Fruit fly (Drosophila melanogaster): ENCODE data around the gene Vha26.

Vha26 gene

DNA sequence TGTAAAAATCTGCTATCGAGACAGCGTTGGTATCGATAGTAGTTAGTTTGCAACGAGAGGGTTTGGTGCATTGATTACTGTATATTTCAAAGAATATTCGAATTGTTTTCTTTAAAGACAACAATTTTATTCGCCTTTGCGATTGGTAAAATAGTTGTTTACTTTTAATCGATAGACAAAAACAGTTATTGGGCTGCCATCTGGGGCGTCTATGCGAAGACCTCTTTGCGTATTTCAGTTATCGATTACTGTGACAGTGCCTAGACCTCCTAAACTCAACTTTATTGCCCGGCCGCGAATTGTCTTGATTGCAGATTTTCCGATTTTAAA is 21.5 kb downstream of the Vha26 start, which contains the start of gene Atu (continued):
- TF ChIP-seq CG4707 (GFP tag; optimal IDR thresholded peaks at IDR 0.05), result no peak
- no peak for TF ChIP-seq CG5245 (GFP tag; optimal IDR thresholded peaks at IDR 0.05)
- no peak for TF ChIP-seq CG15073 (GFP tag; optimal IDR thresholded peaks at IDR 0.05)
- TF ChIP-seq Pdp1 (GFP tag; optimal IDR thresholded peaks at IDR 0.05), result peak in 1 of 2 experiments; percentile 42
- TF ChIP-seq Fer2 (tag; optimal IDR thresholded peaks at IDR 0.05), result no peak
- 0 out of 3 replicates have a peak, but pooled peaks have one; percentile 10 for TF ChIP-seq CG11560 (tag; IDR thresholded peaks at IDR 0.05)
- TF ChIP-seq gcm2 (GFP tag; optimal IDR thresholded peaks at IDR 0.05), result no peak
- TF ChIP-seq nerfin-2 (GFP tag; IDR thresholded peaks at IDR 0.05; ENCODE audit: partially characterized antibody), result peak; percentile 85
- TF ChIP-seq gfzf (GFP tag; optimal IDR thresholded peaks at IDR 0.05), result peak; percentile 27
- no peak for TF ChIP-seq gt (GFP tag; IDR thresholded peaks at IDR 0.05)
- TF ChIP-seq CG9932 (GFP tag; IDR thresholded peaks at IDR 0.05), result peak; percentile 69
- TF ChIP-seq CG17385 (GFP tag; optimal IDR thresholded peaks at IDR 0.05), result no peak
- TF ChIP-seq hkb (optimal IDR thresholded peaks at IDR 0.05), result peak; percentile 73
- TF ChIP-seq hkb (GFP tag; IDR thresholded peaks at IDR 0.05), result no peak
- peak; percentile 7 for TF ChIP-seq Mad (GFP tag; optimal IDR thresholded peaks at IDR 0.05)
- TF ChIP-seq CG2875 (GFP tag; optimal IDR thresholded peaks at IDR 0.05), result no peak
- no peak for TF ChIP-seq CG14965 (GFP tag; optimal IDR thresholded peaks at IDR 0.05; ENCODE audit: borderline replicate concordance)
- peak; percentile 2 for TF ChIP-seq NC2α (GFP tag; optimal IDR thresholded peaks at IDR 0.05)
- no peak for TF ChIP-seq CG8388 (GFP tag; optimal IDR thresholded peaks at IDR 0.05)
- TF ChIP-seq nau (GFP tag; optimal IDR thresholded peaks at IDR 0.05), result no peak
- no peak for TF ChIP-seq Optix (GFP tag; IDR thresholded peaks at IDR 0.05)
- TF ChIP-seq pros (GFP tag; optimal IDR thresholded peaks at IDR 0.05), result no peak
- peak; percentile 54 for TF ChIP-seq CG30403 (GFP tag; optimal IDR thresholded peaks at IDR 0.05)
- TF ChIP-seq CG12104 (GFP tag; optimal IDR thresholded peaks at IDR 0.05), result no peak
- no peak for TF ChIP-seq CG8478 (optimal IDR thresholded peaks at IDR 0.05)
- no peak for TF ChIP-seq CG31388 (GFP tag; optimal IDR thresholded peaks at IDR 0.05)
- TF ChIP-seq CG13287 (GFP tag; IDR thresholded peaks at IDR 0.05; ENCODE audit: partially characterized antibody), result peak; percentile 93
- TF ChIP-seq Scr (GFP tag; IDR thresholded peaks at IDR 0.05; ENCODE audit: partially characterized antibody), result peak; percentile 94
- TF ChIP-seq ATbp (GFP tag; optimal IDR thresholded peaks at IDR 0.05), result no peak
- TF ChIP-seq ac (GFP tag; optimal IDR thresholded peaks at IDR 0.05), result no peak
- peak; percentile 11 for TF ChIP-seq Lhr (GFP tag; optimal IDR thresholded peaks at IDR 0.05)
- no peak for TF ChIP-seq CG7357 (GFP tag; IDR thresholded peaks at IDR 0.05)
- TF ChIP-seq ro (GFP tag; IDR thresholded peaks at IDR 0.05), result no peak
- TF ChIP-seq Med (GFP tag), result peak; percentile 91
- TF ChIP-seq chn (GFP tag; optimal IDR thresholded peaks at IDR 0.05), result peak; percentile 39
- peak; percentile 12 for TF ChIP-seq CG15696 (tag; optimal IDR thresholded peaks at IDR 0.05)
- TF ChIP-seq E2f2 (GFP tag; IDR thresholded peaks at IDR 0.05), result peak; percentile 31; the same call in 1 of the 2 replicates
- peak; percentile 31 for TF ChIP-seq twi (tag; optimal IDR thresholded peaks at IDR 0.05)
- peak; percentile 94 for TF ChIP-seq unc-4 (GFP tag; IDR thresholded peaks at IDR 0.05; ENCODE audit: partially characterized antibody)

DNA sequence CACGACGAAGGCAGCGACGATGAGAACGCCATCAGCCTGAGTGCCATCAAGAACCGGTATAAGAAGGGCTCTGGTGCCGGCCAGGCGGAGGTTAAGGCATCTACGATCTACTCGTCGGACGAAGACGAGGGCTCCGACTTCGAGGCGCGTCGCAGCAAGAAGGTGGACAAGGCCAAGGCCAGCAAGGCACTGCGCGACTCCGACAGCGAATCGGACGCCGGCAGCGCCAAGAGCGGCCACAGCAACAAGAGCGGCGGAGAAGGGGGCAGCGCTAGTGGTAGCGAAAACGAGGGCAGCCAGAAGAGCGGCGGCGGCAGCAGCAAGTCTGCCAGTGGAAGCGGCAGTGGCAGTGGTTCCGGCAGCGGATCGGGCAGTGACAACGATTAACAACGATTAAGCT is 23.9 kb downstream of the Vha26 start:
- TF ChIP-seq Dll (GFP tag; IDR thresholded peaks at IDR 0.05; ENCODE audit: partially characterized antibody) (no peak), HLHmδ (GFP tag; optimal IDR thresholded peaks at IDR 0.05) (no peak), hb (GFP tag; IDR thresholded peaks at IDR 0.05; ENCODE audit: partially characterized antibody) (no peak), CG2120 (GFP tag; optimal IDR thresholded peaks at IDR 0.05) (no peak), Adf1 (GFP tag; IDR thresholded peaks at IDR 0.05) (peak; percentile 33; the same call in 1 of the 2 replicates), CG8478 (optimal IDR thresholded peaks at IDR 0.05) (peak; percentile 11), D19B (GFP tag; optimal IDR thresholded peaks at IDR 0.05) (no peak), CG15696 (tag; optimal IDR thresholded peaks at IDR 0.05) (no peak), Atf6 (GFP tag; IDR thresholded peaks at IDR 0.05) (no peak), da (GFP tag; optimal IDR thresholded peaks at IDR 0.05) (no peak), Usf (GFP tag; optimal IDR thresholded peaks at IDR 0.05) (no peak), Med (GFP tag) (peak; percentile 37), toy (GFP tag; IDR thresholded peaks at IDR 0.05) (no peak), CG2712 (tag; optimal IDR thresholded peaks at IDR 0.05) (no peak), hth (optimal IDR thresholded peaks at IDR 0.05) (no peak), dati (GFP tag; IDR thresholded peaks at IDR 0.05) (no peak), CG6765 (GFP tag; optimal IDR thresholded peaks at IDR 0.05) (no peak), E2f2 (GFP tag; IDR thresholded peaks at IDR 0.05) (no peak)

Measured in whole organism, embryonic.